Fruit fly (Drosophila melanogaster) whole organism, embryonic: ENCODE measurements around the gene CG7276.

ENCODE experiments used
- ATbp ChIP-seq: fragments of 200-800 bp; sonication (Bioruptor generic); optimal IDR thresholded peaks from 2 replicates; lab custom pipeline; 2017; ENCODE audit warnings: missing biosample characterization, mild to moderate bottlenecking, missing genetic modification characterization, missing genetic modification reagents
- Adf1 ChIP-seq: fragments of 200-800 bp; sonication (Bioruptor generic); IDR thresholded peaks from 2 replicates; pipeline ENCODE4 v1.3.6; 2022; ENCODE audit warnings: missing biosample characterization, missing genetic modification characterization
- Aef1 ChIP-seq: fragments of 200-800 bp; sonication (Bioruptor generic); IDR thresholded peaks from 3 replicates; pipeline ENCODE4 v1.3.6; 2022; ENCODE audit warnings: missing biosample characterization, missing genetic modification characterization
- CG10321 ChIP-seq: fragments of 200-800 bp; sonication (Bioruptor generic); IDR thresholded peaks from 2 replicates; pipeline ENCODE4 v1.3.6; 2022; ENCODE audit warnings: missing biosample characterization, missing genetic modification characterization
- CG10543 ChIP-seq: fragments of 200-800 bp; sonication (Bioruptor generic); optimal IDR thresholded peaks from 3 replicates; lab custom pipeline; 2017; ENCODE audit warnings: missing biosample characterization, mild to moderate bottlenecking, missing genetic modification characterization, moderate library complexity
- CG12391 ChIP-seq: fragments of 200-800 bp; sonication (Bioruptor generic); optimal IDR thresholded peaks from 3 replicates; lab custom pipeline; 2018; ENCODE audit warnings: missing biosample characterization, mild to moderate bottlenecking, missing genetic modification characterization, moderate library complexity
- CG12769 ChIP-seq: fragments of 200-800 bp; sonication (Bioruptor generic); optimal IDR thresholded peaks from 2 replicates; lab custom pipeline; 2019; ENCODE audit warnings: missing biosample characterization, mild to moderate bottlenecking, missing genetic modification characterization, moderate library complexity
- CG13624 ChIP-seq: fragments of 200-800 bp; sonication (Bioruptor generic); optimal IDR thresholded peaks from 2 replicates; lab custom pipeline; 2016; ENCODE audit warnings: missing biosample characterization, missing genetic modification characterization
- CG14050 ChIP-seq: fragments of 200-800 bp; sonication (Bioruptor generic); IDR thresholded peaks from 3 replicates; pipeline ENCODE4 v1.3.6; 2022; ENCODE audit warnings: missing biosample characterization, missing genetic modification characterization
- CG14710 ChIP-seq: fragments of 200-800 bp; sonication (Bioruptor generic); optimal IDR thresholded peaks from 3 replicates; lab custom pipeline; 2019; ENCODE audit warnings: missing biosample characterization, mild to moderate bottlenecking, missing genetic modification characterization, moderate library complexity
- CG14965 ChIP-seq: fragments of 200-800 bp; sonication (Bioruptor generic); optimal IDR thresholded peaks from 2 replicates; lab custom pipeline; 2016; ENCODE audit warnings: missing biosample characterization, missing genetic modification characterization, borderline replicate concordance
- CG15011 ChIP-seq: fragments of 200-800 bp; sonication (Bioruptor generic); optimal IDR thresholded peaks from 3 replicates; lab custom pipeline; 2018; ENCODE audit warnings: missing biosample characterization, mild to moderate bottlenecking, missing genetic modification characterization
- CG16813 ChIP-seq: fragments of 200-800 bp; sonication (Bioruptor generic); IDR thresholded peaks from 3 replicates; pipeline ENCODE4 v1.3.6; 2022; ENCODE audit warnings: missing biosample characterization, missing genetic modification characterization; ENCODE audit not compliant: partially characterized antibody
- CG17359 ChIP-seq: fragments of 200-800 bp; sonication (Bioruptor generic); optimal IDR thresholded peaks from 3 replicates; lab custom pipeline; 2018; ENCODE audit warnings: missing biosample characterization, mild to moderate bottlenecking, missing genetic modification characterization, moderate library complexity
- CG1832 ChIP-seq: fragments of 200-800 bp; sonication (Bioruptor generic); optimal IDR thresholded peaks from 2 replicates; lab custom pipeline; 2017; ENCODE audit warnings: missing biosample characterization, mild to moderate bottlenecking, missing genetic modification characterization, inconsistent platforms
- CG2889 ChIP-seq: fragments of 200-800 bp; sonication (Bioruptor generic); IDR thresholded peaks from 3 replicates; pipeline ENCODE4 v1.3.6; 2022; ENCODE audit warnings: missing biosample characterization, missing genetic modification characterization
- CG30020 ChIP-seq: fragments of 200-800 bp; optimal IDR thresholded peaks from 2 replicates; lab custom pipeline; 2019; ENCODE audit warnings: missing biosample characterization, mild to moderate bottlenecking, missing genetic modification characterization, moderate library complexity
- CG3163 ChIP-seq: fragments of 200-800 bp; sonication (Bioruptor generic); optimal IDR thresholded peaks from 3 replicates; lab custom pipeline; 2016; ENCODE audit warnings: missing biosample characterization, missing genetic modification characterization
- CG3847 ChIP-seq: fragments of 200-800 bp; sonication (Bioruptor generic); IDR thresholded peaks from 2 replicates; pipeline ENCODE4 v1.3.6; 2022; ENCODE audit warnings: missing biosample characterization, missing genetic modification characterization
- CG5180 ChIP-seq: fragments of 200-800 bp; sonication (Bioruptor generic); optimal IDR thresholded peaks from 3 replicates; lab custom pipeline; 2017; ENCODE audit warnings: missing biosample characterization, missing genetic modification characterization, mild to moderate bottlenecking, moderate library complexity, missing genetic modification reagents
- CG6654 ChIP-seq: fragments of 200-800 bp; sonication (Bioruptor generic); optimal IDR thresholded peaks from 2 replicates; lab custom pipeline; 2017; ENCODE audit warnings: missing biosample characterization, mild to moderate bottlenecking, missing genetic modification characterization
- CHES-1-like ChIP-seq: fragments of 200-800 bp; sonication (Bioruptor generic); optimal IDR thresholded peaks from 2 replicates; lab custom pipeline; 2016; ENCODE audit warnings: missing biosample characterization, missing genetic modification characterization
- Dll ChIP-seq: fragments of 200-800 bp; sonication (Bioruptor generic); IDR thresholded peaks from 4 replicates; pipeline ENCODE4 v1.3.6; 2022; ENCODE audit warnings: missing biosample characterization, missing genetic modification characterization; ENCODE audit not compliant: partially characterized antibody
- Myb ChIP-seq: fragments of 200-800 bp; sonication (Bioruptor generic); optimal IDR thresholded peaks from 2 replicates; lab custom pipeline; 2016; ENCODE audit warnings: missing biosample characterization, missing genetic modification characterization
- NC2β ChIP-seq: fragments of 200-800 bp; sonication (Bioruptor generic); optimal IDR thresholded peaks from 2 replicates; lab custom pipeline; 2016; ENCODE audit warnings: missing biosample characterization, missing genetic modification characterization
- Neu2 ChIP-seq: fragments of 200-800 bp; sonication (Bioruptor generic); optimal IDR thresholded peaks from 3 replicates; lab custom pipeline; 2016; ENCODE audit warnings: missing biosample characterization, missing genetic modification characterization, borderline replicate concordance
- Nf-YC ChIP-seq: fragments of 200-800 bp; optimal IDR thresholded peaks from 3 replicates; lab custom pipeline; 2019; ENCODE audit warnings: missing biosample characterization, mild to moderate bottlenecking, missing genetic modification characterization, moderate library complexity
- Rx ChIP-seq: fragments of 200-800 bp; sonication (Bioruptor generic); IDR thresholded peaks from 2 replicates; pipeline ENCODE4 v1.3.6; 2022; ENCODE audit warnings: missing biosample characterization, missing genetic modification characterization
- Stat92E ChIP-seq, 3 experiments: fragments of >200 bp in 2 of 3; fragments of 200-800 bp in 1 of 3; sonication (Bioruptor generic) in 1 of 3; optimal IDR thresholded peaks; 2 replicates each; lab custom pipeline; 2017 to 2019; ENCODE audit warnings: missing biosample characterization in 3 of 3, missing genetic modification characterization in 3 of 3, mild to moderate bottlenecking in 1 of 3, moderate library complexity in 1 of 3
- abd-A ChIP-seq: fragments of 200-800 bp; sonication (Bioruptor generic); optimal IDR thresholded peaks from 3 replicates; lab custom pipeline; 2019; ENCODE audit warnings: missing biosample characterization, mild to moderate bottlenecking, missing genetic modification characterization, moderate library complexity
- ap ChIP-seq: fragments of 200-800 bp; sonication (Bioruptor generic); IDR thresholded peaks from 2 replicates; pipeline ENCODE4 v1.3.6; 2022; ENCODE audit warnings: missing biosample characterization, missing genetic modification characterization
- ato ChIP-seq: fragments of 200-800 bp; sonication (Bioruptor generic); IDR thresholded peaks from 2 replicates; pipeline ENCODE4 v1.3.6; 2022; ENCODE audit warnings: missing biosample characterization, missing genetic modification characterization; ENCODE audit not compliant: partially characterized antibody
- az2 ChIP-seq: fragments of 200-800 bp; sonication (Bioruptor generic); optimal IDR thresholded peaks from 3 replicates; lab custom pipeline; 2016; ENCODE audit warnings: missing biosample characterization, missing genetic modification characterization
- croc ChIP-seq: fragments of 200-800 bp; sonication (Bioruptor generic); conservative IDR thresholded peaks from 3 replicates; pipeline ENCODE4 v1.3.6; 2022; ENCODE audit warnings: missing biosample characterization, missing genetic modification characterization
- dm ChIP-seq: fragments of 200-800 bp; sonication (Bioruptor generic); optimal IDR thresholded peaks from 3 replicates; lab custom pipeline; 2016; ENCODE audit warnings: missing biosample characterization, missing genetic modification characterization
- gcm ChIP-seq: fragments of 200-800 bp; sonication (Bioruptor generic); optimal IDR thresholded peaks from 2 replicates; lab custom pipeline; 2019; ENCODE audit warnings: missing biosample characterization, mild to moderate bottlenecking, missing genetic modification characterization, moderate library complexity
- gsb-n ChIP-seq: fragments of 200-800 bp; sonication (Bioruptor generic); optimal IDR thresholded peaks from 3 replicates; lab custom pipeline; 2018; ENCODE audit warnings: missing biosample characterization, mild to moderate bottlenecking, missing genetic modification characterization
- hbn ChIP-seq: fragments of 200-800 bp; sonication (Bioruptor generic); IDR thresholded peaks from 2 replicates; pipeline ENCODE4 v1.3.6; 2022; ENCODE audit warnings: missing biosample characterization, missing genetic modification characterization; ENCODE audit not compliant: partially characterized antibody
- kni ChIP-seq: fragments of 200-800 bp; sonication (Bioruptor generic); optimal IDR thresholded peaks from 3 replicates; lab custom pipeline; 2017; ENCODE audit warnings: mild to moderate bottlenecking, missing biosample characterization, missing genetic modification reagents, missing genetic modification characterization
- maf-S ChIP-seq: fragments of 200-800 bp; sonication (Bioruptor generic); optimal IDR thresholded peaks from 2 replicates; lab custom pipeline; 2016; ENCODE audit warnings: missing biosample characterization, missing genetic modification characterization
- nom ChIP-seq: fragments of 200-800 bp; sonication (Bioruptor generic); optimal IDR thresholded peaks from 2 replicates; lab custom pipeline; 2017; ENCODE audit warnings: missing biosample characterization, missing genetic modification characterization, mild to moderate bottlenecking, moderate library complexity, missing genetic modification reagents
- otp ChIP-seq: fragments of 200-800 bp; sonication (Bioruptor generic); IDR thresholded peaks from 3 replicates; pipeline ENCODE4, ENCODE4 v1.3.6; 2022; ENCODE audit warnings: missing biosample characterization, missing genetic modification characterization
- phol ChIP-seq: fragments of 200-800 bp; sonication (Bioruptor generic); optimal IDR thresholded peaks from 3 replicates; lab custom pipeline; 2018; ENCODE audit warnings: missing biosample characterization, mild to moderate bottlenecking, missing genetic modification characterization, moderate library complexity
- psq ChIP-seq: fragments of 200-800 bp; sonication (Bioruptor generic); optimal IDR thresholded peaks from 2 replicates; lab custom pipeline; 2017; ENCODE audit warnings: missing biosample characterization, missing genetic modification characterization
- scrt ChIP-seq: fragments of 200-800 bp; sonication (Bioruptor generic); optimal IDR thresholded peaks from 2 replicates; lab custom pipeline; 2018; ENCODE audit warnings: missing biosample characterization, mild to moderate bottlenecking, missing genetic modification characterization, moderate library complexity
- ssp ChIP-seq: fragments of 200-800 bp; sonication (Bioruptor generic); IDR thresholded peaks from 2 replicates; pipeline ENCODE4 v1.3.6; 2022; ENCODE audit warnings: missing biosample characterization, missing genetic modification characterization
- vvl ChIP-seq: fragments of 200-800 bp; sonication (Bioruptor generic); IDR thresholded peaks from 2 replicates; pipeline ENCODE4 v1.3.6; 2022; ENCODE audit warnings: missing biosample characterization, missing genetic modification characterization
- zfh1 ChIP-seq: fragments of 200-800 bp; sonication (Bioruptor generic); IDR thresholded peaks from 3 replicates; pipeline ENCODE4 v1.3.6; 2022; ENCODE audit warnings: missing biosample characterization, missing genetic modification characterization

The CG7276 gene

DNA sequence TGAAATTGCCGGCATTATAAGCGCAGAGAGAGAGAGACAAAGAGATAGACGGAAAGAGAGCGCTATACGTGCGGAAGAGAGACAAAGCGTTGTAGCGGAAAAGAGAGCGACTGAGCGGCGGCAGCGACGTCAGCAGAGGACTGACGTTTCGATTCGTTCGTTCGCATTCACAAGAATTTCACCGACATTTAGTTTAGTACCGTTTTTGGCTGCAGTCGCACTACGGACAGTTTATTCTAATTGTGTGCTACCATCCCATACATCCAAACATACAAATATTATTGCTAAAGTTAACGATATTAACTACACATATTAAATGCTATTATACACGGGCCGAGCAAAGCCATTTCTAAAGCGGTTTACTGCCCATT lies 37.2 kb downstream of the CG7276 start, which contains the start of gene CrebA (continued):
- peak; percentile 37; the same call in 1 of the 2 replicates for TF ChIP-seq vvl (GFP tag; lab: Robert Waterston, UW)
- TF ChIP-seq hbn (GFP tag; lab: Robert Waterston, UW) = 0 out of 2 replicates have a peak, but pooled peaks have one; percentile 20
- TF ChIP-seq CG3163 (GFP tag; lab: Kevin White, UChicago) = peak; percentile 92
- peak; percentile 90 for TF ChIP-seq Adf1 (GFP tag; lab: Robert Waterston, UW)
- TF ChIP-seq CG1832 = peak; percentile 83
- 0 out of 4 replicates have a peak, but pooled peaks have one; percentile 15 for TF ChIP-seq Dll

DNA sequence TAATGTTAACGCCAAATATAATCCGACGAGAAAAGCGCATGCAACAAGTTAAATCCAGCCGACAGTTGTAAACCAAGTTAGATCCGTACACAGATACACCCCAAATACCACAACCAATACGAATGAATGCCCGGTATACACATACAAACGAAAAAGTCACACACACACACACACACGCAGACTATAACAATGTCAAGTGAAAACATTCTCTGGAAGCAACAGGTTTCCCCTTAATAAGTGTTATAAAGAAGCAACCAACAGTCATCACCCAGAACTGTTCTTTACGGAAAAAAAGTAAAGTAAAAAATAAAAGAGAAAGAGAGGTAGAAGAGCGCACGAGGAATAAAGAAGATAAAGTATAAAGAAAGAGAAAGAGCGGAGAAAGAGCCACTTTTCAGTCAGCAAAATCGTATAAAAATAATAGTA lies 37.8 kb downstream of the CG7276 start:
- TF ChIP-seq CG3847 (GFP tag; lab: Robert Waterston, UW) = no peak
- TF ChIP-seq zfh1 (GFP tag; lab: Robert Waterston, UW) = 0 out of 3 replicates have a peak, but pooled peaks have one; percentile 16
- TF ChIP-seq scrt (GFP tag; lab: Kevin White, UChicago) = peak; percentile 95
- peak; percentile 56 for TF ChIP-seq abd-A
- TF ChIP-seq kni = peak; percentile 70
- peak; percentile 54 for TF ChIP-seq CG5180 (GFP tag; lab: Kevin White, UChicago)
- no peak for TF ChIP-seq CG6654 (GFP tag; lab: Kevin White, UChicago)
- no peak for TF ChIP-seq gcm (GFP tag; lab: Kevin White, UChicago)
- no peak for TF ChIP-seq CHES-1-like (GFP tag; lab: Kevin White, UChicago)
- no peak for TF ChIP-seq otp (GFP tag; lab: Robert Waterston, UW)
- TF ChIP-seq Stat92E (GFP tag; optimal IDR thresholded peaks at IDR 0.05; lab: Kevin White, UChicago) = no peak
- TF ChIP-seq ato (GFP tag; lab: Robert Waterston, UW) = no peak
- TF ChIP-seq Nf-YC (tag; lab: Kevin White, UChicago) = peak; percentile 42
- no peak for TF ChIP-seq phol (tag; lab: Kevin White, UChicago)
- no peak for TF ChIP-seq gsb-n (tag; lab: Kevin White, UChicago)
- no peak for TF ChIP-seq psq (GFP tag; lab: Kevin White, UChicago)
- no peak for TF ChIP-seq hbn (GFP tag; lab: Robert Waterston, UW)
- TF ChIP-seq CG17359 (tag; lab: Kevin White, UChicago) = no peak
- no peak for TF ChIP-seq Rx (GFP tag; lab: Robert Waterston, UW)
- no peak for TF ChIP-seq dm
- TF ChIP-seq CG12391 (tag; lab: Kevin White, UChicago) = no peak
- TF ChIP-seq CG16813 (GFP tag; lab: Robert Waterston, UW) = no peak
- TF ChIP-seq CG10321 (GFP tag; lab: Robert Waterston, UW) = no peak
- no peak for TF ChIP-seq Aef1 (GFP tag; lab: Robert Waterston, UW)
- no peak for TF ChIP-seq CG2889 (GFP tag; lab: Robert Waterston, UW)
- no peak for TF ChIP-seq CG14050 (GFP tag; lab: Robert Waterston, UW)
- no peak for TF ChIP-seq ap (GFP tag; lab: Robert Waterston, UW)
- no peak for TF ChIP-seq maf-S (GFP tag; lab: Kevin White, UChicago)
- TF ChIP-seq CG14710 = no peak
- no peak for TF ChIP-seq CG12769 (tag; lab: Kevin White, UChicago)
- TF ChIP-seq CG30020 (tag; lab: Kevin White, UChicago) = no peak
- no peak for TF ChIP-seq CG10543 (GFP tag; lab: Kevin White, UChicago)
- no peak for TF ChIP-seq CG15011 (GFP tag; lab: Kevin White, UChicago)
- TF ChIP-seq NC2β (GFP tag; lab: Kevin White, UChicago) = no peak
- no peak for TF ChIP-seq ATbp
- no peak for TF ChIP-seq Neu2 (GFP tag; lab: Kevin White, UChicago)
- TF ChIP-seq ssp = no peak
- TF ChIP-seq croc (GFP tag; lab: Robert Waterston, UW) = no peak
- TF ChIP-seq CG14965 (GFP tag; lab: Kevin White, UChicago) = no peak
- no peak for TF ChIP-seq Myb (GFP tag; lab: Kevin White, UChicago)
- TF ChIP-seq nom (GFP tag; lab: Kevin White, UChicago) = peak; percentile 52
- peak; percentile 75 for TF ChIP-seq CG3163 (GFP tag; lab: Kevin White, UChicago)
- no peak for TF ChIP-seq az2 (GFP tag; lab: Kevin White, UChicago)
- no peak for TF ChIP-seq CG13624 (GFP tag; lab: Kevin White, UChicago)
